Worm (Caenorhabditis elegans) whole organism, early embryonic: ENCODE measurements around the gene bus-5.

Experiments used
- aly-1 ChIP-seq: sonication (generic microtip); optimal IDR thresholded peaks from 2 replicates; lab custom pipeline; 2016; ENCODE audit warnings: missing genetic modification characterization, missing compliant biosample characterization
- ama-1 ChIP-seq: fragments of 150-350 bp; optimal IDR thresholded peaks from 2 replicates; lab custom pipeline; 2014
- flt-1 ChIP-seq: fragments of 200-800 bp; sonication (Bioruptor generic); IDR thresholded peaks from 2 replicates; pipeline ENCODE4 v1.3.6; 2022; ENCODE audit warnings: missing genetic modification characterization, missing compliant biosample characterization
- tbx-11 ChIP-seq: fragments of 200-800 bp; sonication (Bioruptor generic); IDR thresholded peaks from 2 replicates; pipeline ENCODE4 v1.3.6; 2022; ENCODE audit warnings: missing genetic modification characterization, missing compliant biosample characterization

DNA sequence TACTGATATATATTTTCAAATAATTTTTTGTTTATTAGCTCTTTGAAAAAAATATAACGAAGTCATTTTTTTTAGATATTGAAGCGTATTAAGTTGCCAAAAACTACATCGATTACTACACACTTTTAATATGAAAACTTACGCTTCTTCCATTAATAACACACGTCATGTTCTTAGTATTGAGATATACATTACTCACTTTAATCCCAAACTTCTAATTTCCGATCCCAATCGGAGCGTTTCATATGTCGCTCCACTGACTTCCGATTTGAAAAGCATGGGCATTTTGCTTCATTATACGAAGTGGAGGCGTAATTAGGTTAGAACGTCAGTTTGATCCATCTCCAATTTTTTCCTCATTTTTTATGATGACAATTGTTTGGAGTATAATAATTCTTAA lies 34.1 kb downstream of the bus-5 start:
- TF ChIP-seq aly-1 (tag; lab: Kevin White, UChicago) (no peak), ama-1 (lab: Kevin White, UChicago) (no peak), flt-1 (GFP tag; lab: Robert Waterston, UW) (no peak), tbx-11 (no peak)
